Fruit fly (Drosophila melanogaster) whole organism, embryonic: ENCODE measurements around the gene scny.
A peak's percentile ranks its signal among the peaks of the same experiment; 100 is the strongest.

Experiments
- B-H2 ChIP-seq: fragments of 200-800 bp; sonication (Bioruptor generic); optimal IDR thresholded peaks from 2 replicates; lab custom pipeline; 2018; ENCODE audit warnings: missing biosample characterization, mild to moderate bottlenecking, missing genetic modification characterization
- CG11398 ChIP-seq: fragments of 200-800 bp; sonication (Bioruptor generic); optimal IDR thresholded peaks from 2 replicates; lab custom pipeline; 2016; ENCODE audit warnings: missing biosample characterization, missing genetic modification characterization
- CG12071 ChIP-seq: fragments of 200-800 bp; sonication (Bioruptor generic); optimal IDR thresholded peaks from 3 replicates; lab custom pipeline; 2018; ENCODE audit warnings: missing biosample characterization, mild to moderate bottlenecking, missing genetic modification characterization
- CG1233 ChIP-seq: fragments of 200-800 bp; sonication (Bioruptor generic); optimal IDR thresholded peaks from 4 replicates; lab custom pipeline; 2018; ENCODE audit warnings: missing biosample characterization, mild to moderate bottlenecking, missing genetic modification characterization
- CG13123 ChIP-seq: fragments of 200-800 bp; sonication (Bioruptor generic); optimal IDR thresholded peaks from 2 replicates; lab custom pipeline; 2016; ENCODE audit warnings: missing biosample characterization, missing genetic modification characterization
- CG15011 ChIP-seq: fragments of 200-800 bp; sonication (Bioruptor generic); optimal IDR thresholded peaks from 3 replicates; lab custom pipeline; 2018; ENCODE audit warnings: missing biosample characterization, mild to moderate bottlenecking, missing genetic modification characterization
- CG17359 ChIP-seq: fragments of 200-800 bp; sonication (Bioruptor generic); optimal IDR thresholded peaks from 3 replicates; lab custom pipeline; 2018; ENCODE audit warnings: missing biosample characterization, mild to moderate bottlenecking, missing genetic modification characterization, moderate library complexity
- CG17361 ChIP-seq: fragments of 200-800 bp; sonication (Bioruptor generic); IDR thresholded peaks from 3 replicates; pipeline ENCODE4 v1.3.6; 2022; ENCODE audit warnings: missing biosample characterization, missing genetic modification characterization
- CG1792 ChIP-seq: fragments of 200-800 bp; sonication (Bioruptor generic); optimal IDR thresholded peaks from 2 replicates; lab custom pipeline; 2016; ENCODE audit warnings: missing biosample characterization, missing genetic modification characterization
- CG2120 ChIP-seq: fragments of 200-800 bp; sonication (Bioruptor generic); optimal IDR thresholded peaks from 3 replicates; lab custom pipeline; 2016; ENCODE audit warnings: missing biosample characterization, missing genetic modification characterization
- CG3281 ChIP-seq: fragments of 200-800 bp; sonication (Bioruptor generic); optimal IDR thresholded peaks from 3 replicates; lab custom pipeline; 2017; ENCODE audit warnings: missing biosample characterization, mild to moderate bottlenecking, missing genetic modification characterization
- CG33213 ChIP-seq: fragments of 200-800 bp; sonication (Bioruptor generic); optimal IDR thresholded peaks from 3 replicates; lab custom pipeline; 2016; ENCODE audit warnings: missing biosample characterization, missing genetic modification characterization
- CG3726 ChIP-seq: fragments of 200-800 bp; sonication (Bioruptor generic); IDR thresholded peaks from 3 replicates; pipeline ENCODE4, ENCODE4 v1.3.6; 2022; ENCODE audit warnings: missing biosample characterization, missing genetic modification characterization
- CG5245 ChIP-seq: fragments of 200-800 bp; sonication (Bioruptor generic); optimal IDR thresholded peaks from 3 replicates; lab custom pipeline; 2016; ENCODE audit warnings: missing biosample characterization, missing genetic modification characterization
- CG7357 ChIP-seq: fragments of 200-800 bp; sonication (Bioruptor generic); IDR thresholded peaks from 3 replicates; pipeline ENCODE4 v1.3.6; 2022; ENCODE audit warnings: missing biosample characterization, missing genetic modification characterization
- CG7556 ChIP-seq: fragments of 200-800 bp; sonication (Bioruptor generic); optimal IDR thresholded peaks from 2 replicates; lab custom pipeline; 2017; ENCODE audit warnings: missing biosample characterization, mild to moderate bottlenecking, missing genetic modification characterization
- CG7839 ChIP-seq: fragments of 200-800 bp; sonication (Bioruptor generic); optimal IDR thresholded peaks from 3 replicates; lab custom pipeline; 2018; ENCODE audit warnings: missing biosample characterization, mild to moderate bottlenecking, missing genetic modification characterization, moderate library complexity
- CG9727 ChIP-seq: fragments of 200-800 bp; sonication (Bioruptor generic); optimal IDR thresholded peaks from 3 replicates; lab custom pipeline; 2017; ENCODE audit warnings: missing biosample characterization, mild to moderate bottlenecking, missing genetic modification characterization
- CTCF ChIP-seq: fragments of 200-800 bp; sonication (Bioruptor generic); optimal IDR thresholded peaks from 2 replicates; lab custom pipeline; 2017; ENCODE audit warnings: missing biosample characterization, mild to moderate bottlenecking, missing genetic modification characterization, moderate library complexity
- Dad ChIP-seq: fragments of 200-800 bp; sonication (Bioruptor generic); optimal IDR thresholded peaks from 3 replicates; lab custom pipeline; 2016; ENCODE audit warnings: missing biosample characterization, missing genetic modification characterization
- Dbx ChIP-seq: fragments of 200-800 bp; sonication (Bioruptor generic); IDR thresholded peaks from 3 replicates; pipeline ENCODE4 v1.3.6; 2022; ENCODE audit warnings: missing biosample characterization, missing genetic modification characterization
- ERR ChIP-seq: fragments of 200-800 bp; sonication (Bioruptor generic); optimal IDR thresholded peaks from 2 replicates; lab custom pipeline; 2016; ENCODE audit warnings: missing biosample characterization, missing genetic modification characterization
- Gug ChIP-seq: fragments of 200-800 bp; sonication (Bioruptor generic); IDR thresholded peaks from 4 replicates; pipeline ENCODE4 v1.3.6; 2022; ENCODE audit warnings: missing biosample characterization, missing genetic modification characterization
- Hr39 ChIP-seq: fragments of >200 bp; optimal IDR thresholded peaks from 2 replicates; lab custom pipeline; 2017
- Lhr ChIP-seq: fragments of 200-800 bp; sonication (Bioruptor generic); optimal IDR thresholded peaks from 3 replicates; lab custom pipeline; 2017; ENCODE audit warnings: mild to moderate bottlenecking, missing biosample characterization, missing genetic modification reagents, missing genetic modification characterization
- MTF-1 ChIP-seq: fragments of 200-800 bp; sonication (Bioruptor generic); optimal IDR thresholded peaks from 2 replicates; lab custom pipeline; 2018; ENCODE audit warnings: missing biosample characterization, mild to moderate bottlenecking, missing genetic modification characterization, borderline replicate concordance
- Mes4 ChIP-seq: fragments of 200-800 bp; sonication (Bioruptor generic); optimal IDR thresholded peaks from 2 replicates; lab custom pipeline; 2016; ENCODE audit warnings: missing biosample characterization, missing genetic modification characterization
- NfI ChIP-seq: fragments of 200-800 bp; sonication (Bioruptor generic); optimal IDR thresholded peaks from 3 replicates; lab custom pipeline; 2018; ENCODE audit warnings: missing biosample characterization, mild to moderate bottlenecking, missing genetic modification characterization, moderate library complexity
- Side ChIP-seq: fragments of 200-800 bp; sonication (Bioruptor generic); optimal IDR thresholded peaks from 2 replicates; lab custom pipeline; 2016; ENCODE audit warnings: missing biosample characterization, missing genetic modification characterization
- Sox100B ChIP-seq: fragments of 200-800 bp; sonication (Bioruptor generic); optimal IDR thresholded peaks from 3 replicates; lab custom pipeline; 2018; ENCODE audit warnings: missing biosample characterization, mild to moderate bottlenecking, missing genetic modification characterization
- ac ChIP-seq: fragments of 200-800 bp; sonication (Bioruptor generic); optimal IDR thresholded peaks from 3 replicates; lab custom pipeline; 2017; ENCODE audit warnings: missing biosample characterization, mild to moderate bottlenecking, missing genetic modification characterization
- ap ChIP-seq: fragments of 200-800 bp; sonication (Bioruptor generic); IDR thresholded peaks from 2 replicates; pipeline ENCODE4 v1.3.6; 2022; ENCODE audit warnings: missing biosample characterization, missing genetic modification characterization
- az2 ChIP-seq: fragments of 200-800 bp; sonication (Bioruptor generic); optimal IDR thresholded peaks from 3 replicates; lab custom pipeline; 2016; ENCODE audit warnings: missing biosample characterization, missing genetic modification characterization
- bab2 ChIP-seq: fragments of 200-800 bp; sonication (Bioruptor generic); optimal IDR thresholded peaks from 2 replicates; lab custom pipeline; 2016; ENCODE audit warnings: missing biosample characterization, missing genetic modification characterization
- bigmax ChIP-seq: fragments of 200-800 bp; sonication (Bioruptor generic); optimal IDR thresholded peaks from 2 replicates; lab custom pipeline; 2018; ENCODE audit warnings: missing biosample characterization, mild to moderate bottlenecking, missing genetic modification characterization
- croc ChIP-seq: fragments of 200-800 bp; sonication (Bioruptor generic); conservative IDR thresholded peaks from 3 replicates; pipeline ENCODE4 v1.3.6; 2022; ENCODE audit warnings: missing biosample characterization, missing genetic modification characterization
- grau ChIP-seq: fragments of 200-800 bp; optimal IDR thresholded peaks from 3 replicates; lab custom pipeline; 2019; ENCODE audit warnings: missing biosample characterization, mild to moderate bottlenecking, missing genetic modification characterization, moderate library complexity
- gro ChIP-seq: fragments of 200-800 bp; sonication (Bioruptor generic); optimal IDR thresholded peaks from 2 replicates; lab custom pipeline; 2016; ENCODE audit warnings: missing biosample characterization, missing genetic modification characterization
- gsb ChIP-seq: fragments of 200-800 bp; sonication (Bioruptor generic); IDR thresholded peaks from 2 replicates; pipeline ENCODE4 v1.3.6; 2022; ENCODE audit warnings: missing biosample characterization, missing genetic modification characterization
- gsb-n ChIP-seq: fragments of 200-800 bp; sonication (Bioruptor generic); optimal IDR thresholded peaks from 3 replicates; lab custom pipeline; 2018; ENCODE audit warnings: missing biosample characterization, mild to moderate bottlenecking, missing genetic modification characterization
- jumu ChIP-seq: fragments of 200-800 bp; sonication (Bioruptor generic); optimal IDR thresholded peaks from 3 replicates; lab custom pipeline; 2016; ENCODE audit warnings: missing biosample characterization, missing genetic modification characterization
- knrl ChIP-seq: fragments of 200-800 bp; sonication (Bioruptor generic); IDR thresholded peaks from 3 replicates; pipeline ENCODE4 v1.3.6; 2022; ENCODE audit warnings: missing biosample characterization, missing genetic modification characterization; ENCODE audit not compliant: partially characterized antibody
- nerfin-1 ChIP-seq: fragments of 200-800 bp; sonication (Bioruptor generic); optimal IDR thresholded peaks from 3 replicates; lab custom pipeline; 2019; ENCODE audit warnings: missing biosample characterization, mild to moderate bottlenecking, missing genetic modification characterization, moderate library complexity
- pfk ChIP-seq: fragments of 200-800 bp; sonication (Bioruptor generic); optimal IDR thresholded peaks from 2 replicates; lab custom pipeline; 2018; ENCODE audit warnings: missing biosample characterization, mild to moderate bottlenecking, missing genetic modification characterization, moderate library complexity
- pita ChIP-seq: fragments of 200-800 bp; sonication (Bioruptor generic); optimal IDR thresholded peaks from 2 replicates; lab custom pipeline; 2017; ENCODE audit warnings: missing biosample characterization, mild to moderate bottlenecking, missing genetic modification characterization
- prd ChIP-seq, 3 experiments: fragments of >200 bp in 2 of 3; fragments of 200-800 bp in 1 of 3; sonication (Bioruptor generic) in 1 of 3; optimal IDR thresholded peaks in 2 of 3; IDR thresholded peaks in 1 of 3; 2 replicates in 2 of 3; 3 replicates in 1 of 3; pipeline versions ENCODE4 v1.3.6 to Lab custom; 2017 to 2022; ENCODE audit warnings: missing biosample characterization in 1 of 3, missing genetic modification characterization in 1 of 3
- row ChIP-seq: fragments of 200-800 bp; sonication (Bioruptor generic); IDR thresholded peaks from 3 replicates; pipeline ENCODE4 v1.3.6; 2022; ENCODE audit warnings: missing biosample characterization, missing genetic modification characterization
- salm ChIP-seq: fragments of 200-800 bp; sonication (Bioruptor generic); optimal IDR thresholded peaks from 2 replicates; lab custom pipeline; 2018; ENCODE audit warnings: missing biosample characterization, mild to moderate bottlenecking, missing genetic modification characterization
- scrt ChIP-seq: fragments of 200-800 bp; sonication (Bioruptor generic); optimal IDR thresholded peaks from 2 replicates; lab custom pipeline; 2018; ENCODE audit warnings: missing biosample characterization, mild to moderate bottlenecking, missing genetic modification characterization, moderate library complexity
- sr ChIP-seq: fragments of 200-800 bp; sonication (Bioruptor generic); IDR thresholded peaks from 3 replicates; pipeline ENCODE4 v1.3.6; 2022; ENCODE audit warnings: missing biosample characterization, missing genetic modification characterization
- tgo ChIP-seq: fragments of 200-800 bp; sonication (Bioruptor generic); IDR thresholded peaks from 3 replicates; pipeline ENCODE4 v1.3.6; 2022; ENCODE audit warnings: missing biosample characterization, missing genetic modification characterization
- zen2 ChIP-seq: fragments of 200-800 bp; sonication (Bioruptor generic); IDR thresholded peaks from 3 replicates; pipeline ENCODE4 v1.3.6; 2022; ENCODE audit warnings: missing biosample characterization, missing genetic modification characterization; ENCODE audit not compliant: partially characterized antibody

The scny gene

dm6 chr3L:5789663-5790062 is 20.9 kb downstream of the scny start (continued):
- TF ChIP-seq grau (tag; lab: Kevin White, UChicago) (peak; percentile 24), CG3281 (GFP tag; lab: Kevin White, UChicago) (peak; percentile 34), MTF-1 (no peak), bab2 (GFP tag; lab: Kevin White, UChicago) (peak; percentile 57), CG7839 (no peak), az2 (GFP tag; lab: Kevin White, UChicago) (peak; percentile 32), prd (optimal IDR thresholded peaks at IDR 0.05; lab: Kevin White, UChicago) (no peak), prd (GFP tag; IDR thresholded peaks at IDR 0.05; lab: Robert Waterston, UW) (no peak), nerfin-1 (tag; lab: Kevin White, UChicago) (no peak), tgo (GFP tag; lab: Robert Waterston, UW) (no peak), knrl (GFP tag; lab: Robert Waterston, UW) (no peak), CG33213 (GFP tag; lab: Kevin White, UChicago) (peak; percentile 14), gro (GFP tag; lab: Kevin White, UChicago) (peak; percentile 74), Dad (GFP tag; lab: Kevin White, UChicago) (peak; percentile 18), CG11398 (GFP tag; lab: Kevin White, UChicago) (no peak), zen2 (GFP tag; lab: Robert Waterston, UW) (no peak), Lhr (GFP tag; lab: Kevin White, UChicago) (no peak), croc (GFP tag; lab: Robert Waterston, UW) (no peak), CG7556 (GFP tag; lab: Kevin White, UChicago) (peak; percentile 5), NfI (peak; percentile 6), Hr39 (no peak), Sox100B (GFP tag; lab: Kevin White, UChicago) (no peak), jumu (no peak), ap (GFP tag; lab: Robert Waterston, UW) (no peak), Mes4 (GFP tag; lab: Kevin White, UChicago) (no peak), CG15011 (GFP tag; lab: Kevin White, UChicago) (no peak), CG3726 (GFP tag; lab: Robert Waterston, UW) (no peak), CG5245 (GFP tag; lab: Kevin White, UChicago) (peak; percentile 27), CG1233 (no peak), Gug (no peak), CG17359 (tag; lab: Kevin White, UChicago) (peak; percentile 41), pfk (no peak), CG1792 (GFP tag; lab: Kevin White, UChicago) (peak; percentile 44), CG2120 (peak; percentile 61), Side (GFP tag; lab: Kevin White, UChicago) (peak; percentile 51), Dbx (GFP tag; lab: Robert Waterston, UW) (0 out of 3 replicates have a peak, but pooled peaks have one; percentile 31), CG9727 (GFP tag; lab: Kevin White, UChicago) (no peak), row (peak; percentile 20; the same call in 1 of the 3 replicates), CG13123 (GFP tag; lab: Kevin White, UChicago) (no peak), bigmax (no peak), pita (GFP tag; lab: Kevin White, UChicago) (no peak), salm (tag; lab: Kevin White, UChicago) (no peak), CG12071 (GFP tag; lab: Kevin White, UChicago) (no peak), B-H2 (peak; percentile 41), CG17361 (GFP tag; lab: Robert Waterston, UW) (no peak), gsb (GFP tag; lab: Robert Waterston, UW) (no peak), scrt (GFP tag; lab: Kevin White, UChicago) (peak; percentile 84), ac (GFP tag; lab: Kevin White, UChicago) (no peak), CG7357 (GFP tag; lab: Robert Waterston, UW) (no peak), gsb-n (tag; lab: Kevin White, UChicago) (no peak), sr (GFP tag; lab: Robert Waterston, UW) (peak; percentile 95), ERR (peak; percentile 33), CTCF (GFP tag; lab: Kevin White, UChicago) (no peak)
